Worm (Caenorhabditis elegans) whole organism, L4 larva: ENCODE measurements around the gene unc-104.
"Not testable (repeated sequence)": the region's sequence is repeated elsewhere in the genome, so short reads cannot be mapped to it uniquely, and the experiment has no call there.

ENCODE experiments used
- D1046.2 ChIP-seq: fragments of 200-800 bp; sonication (Bioruptor generic); IDR thresholded peaks from 2 replicates; pipeline ENCODE4 v1.3.6; 2022; ENCODE audit warnings: missing genetic modification characterization, missing compliant biosample characterization
- F10B5.3 ChIP-seq: sonication (generic microtip); optimal IDR thresholded peaks from 2 replicates; lab custom pipeline; 2016; ENCODE audit warnings: mild to moderate bottlenecking, missing genetic modification characterization, missing compliant biosample characterization
- F26F4.8 ChIP-seq: fragments of 200-800 bp; sonication (Bioruptor generic); conservative IDR thresholded peaks from 2 replicates; pipeline ENCODE4 v1.3.6; 2022; ENCODE audit warnings: missing genetic modification characterization, missing compliant biosample characterization
- F44E2.7 ChIP-seq: fragments of 200-800 bp; sonication (Bioruptor generic); IDR thresholded peaks from 2 replicates; pipeline ENCODE4 v2.1.2; 2022; ENCODE audit warnings: missing genetic modification characterization, missing compliant biosample characterization
- T26A8.4 ChIP-seq: fragments of 200-800 bp; sonication (Bioruptor generic); IDR thresholded peaks from 2 replicates; pipeline ENCODE4 v1.3.6; 2022; ENCODE audit warnings: missing genetic modification characterization, missing compliant biosample characterization
- Y105C5A.15 ChIP-seq: fragments of 200-800 bp; sonication (Bioruptor generic); IDR thresholded peaks from 2 replicates; pipeline ENCODE4 v1.3.6; 2022; ENCODE audit warnings: missing genetic modification characterization, missing compliant biosample characterization
- Y75B8A.6 ChIP-seq: fragments of 200-800 bp; sonication (Bioruptor generic); IDR thresholded peaks from 2 replicates; pipeline ENCODE4 v1.3.6; 2022; ENCODE audit warnings: missing genetic modification reagents, missing genetic modification characterization, missing compliant biosample characterization
- aha-1 ChIP-seq: fragments of 150-350 bp; peaks from one replicate; lab custom pipeline; 2014; ENCODE audit warnings: missing biosample characterization, missing genetic modification characterization
- arid-1 ChIP-seq: fragments of 200-800 bp; sonication (Bioruptor generic); conservative IDR thresholded peaks from 2 replicates; pipeline ENCODE4 v1.3.6; 2022; ENCODE audit warnings: missing genetic modification reagents, missing genetic modification characterization, missing compliant biosample characterization
- ceh-20 ChIP-seq: fragments of 200-800 bp; sonication (Bioruptor generic); IDR thresholded peaks from 2 replicates; pipeline ENCODE4 v1.3.6; 2022; ENCODE audit warnings: missing genetic modification reagents, missing genetic modification characterization, missing compliant biosample characterization
- ceh-44 ChIP-seq: fragments of 200-800 bp; sonication (Bioruptor generic); IDR thresholded peaks from 2 replicates; pipeline ENCODE4 v1.3.6; 2022; ENCODE audit warnings: missing genetic modification reagents, missing genetic modification characterization, missing compliant biosample characterization
- ces-1 ChIP-seq: fragments of 150-350 bp; sonication (generic microtip); optimal IDR thresholded peaks from 4 replicates; lab custom pipeline; 2014; ENCODE audit warnings: missing biosample characterization, missing genetic modification reagents, missing genetic modification characterization
- ctbp-1 ChIP-seq: fragments of 200-800 bp; sonication (Bioruptor generic); IDR thresholded peaks from 2 replicates; pipeline ENCODE4 v1.3.6; 2022; ENCODE audit warnings: missing genetic modification reagents, missing genetic modification characterization, missing compliant biosample characterization
- daf-16 ChIP-seq, 3 experiments: sonication (generic microtip); optimal IDR thresholded peaks; 2 replicates each; lab custom pipeline; 2016 to 2017; ENCODE audit warnings: missing genetic modification characterization in 3 of 3, missing genetic modification reagents in 3 of 3, mild to moderate bottlenecking in 2 of 3, missing compliant biosample characterization in 2 of 3, missing biosample characterization in 1 of 3, moderate library complexity in 1 of 3
- dmd-6 ChIP-seq: fragments of 200-800 bp; sonication (Bioruptor generic); IDR thresholded peaks from 2 replicates; pipeline ENCODE4 v1.3.6; 2022; ENCODE audit warnings: missing genetic modification reagents, missing genetic modification characterization, missing compliant biosample characterization
- dmd-8 ChIP-seq: fragments of 200-800 bp; sonication (Bioruptor generic); IDR thresholded peaks from 2 replicates; pipeline ENCODE4 v1.3.6; 2022; ENCODE audit warnings: missing genetic modification characterization, missing compliant biosample characterization
- dmd-9 ChIP-seq: fragments of 200-800 bp; sonication (Bioruptor generic); IDR thresholded peaks from 2 replicates; pipeline ENCODE4 v1.3.6; 2022; ENCODE audit warnings: missing genetic modification reagents, missing genetic modification characterization, missing compliant biosample characterization
- egl-43 ChIP-seq: fragments of 200-800 bp; sonication (Bioruptor generic); IDR thresholded peaks from 2 replicates; pipeline ENCODE4 v1.3.6; 2022; ENCODE audit warnings: missing genetic modification reagents, missing genetic modification characterization, missing compliant biosample characterization
- gei-8 ChIP-seq: fragments of 200-800 bp; sonication (Bioruptor generic); optimal IDR thresholded peaks from 2 replicates; lab custom pipeline; 2018; ENCODE audit warnings: mild to moderate bottlenecking, missing genetic modification characterization, missing compliant biosample characterization
- hif-1 ChIP-seq, 2 experiments: sonication (generic microtip); optimal IDR thresholded peaks; 2 replicates each; lab custom pipeline; 2016 to 2017; ENCODE audit warnings: missing compliant biosample characterization in 2 of 2, missing genetic modification characterization in 2 of 2, missing genetic modification reagents in 2 of 2, missing genotype in 2 of 2, mild to moderate bottlenecking in 1 of 2
- hlh-11 ChIP-seq: fragments of 200-800 bp; sonication (Bioruptor generic); optimal IDR thresholded peaks from 2 replicates; lab custom pipeline; 2018; ENCODE audit warnings: mild to moderate bottlenecking, missing genetic modification characterization, missing compliant biosample characterization
- hmg-1.1 ChIP-seq: fragments of 200-800 bp; sonication (Bioruptor generic); IDR thresholded peaks from 2 replicates; pipeline ENCODE4 v1.3.6; 2022; ENCODE audit warnings: missing genetic modification reagents, missing genetic modification characterization, missing compliant biosample characterization
- lim-7 ChIP-seq: fragments of 200-800 bp; sonication (Bioruptor generic); IDR thresholded peaks from 2 replicates; pipeline ENCODE4 v1.3.6; 2022; ENCODE audit warnings: missing genetic modification characterization, missing compliant biosample characterization
- lin-1 ChIP-seq: fragments of 200-800 bp; sonication (Bioruptor generic); IDR thresholded peaks from 2 replicates; pipeline ENCODE4 v1.3.6; 2022; ENCODE audit warnings: missing genetic modification reagents, missing genetic modification characterization, missing compliant biosample characterization
- lin-29 ChIP-seq: fragments of 200-800 bp; sonication (Bioruptor generic); IDR thresholded peaks from 2 replicates; pipeline ENCODE4 v1.3.6; 2022; ENCODE audit warnings: missing genetic modification reagents, missing genetic modification characterization, missing compliant biosample characterization
- lin-38 ChIP-seq: fragments of 200-800 bp; sonication (Bioruptor generic); IDR thresholded peaks from 2 replicates; pipeline ENCODE4 v1.3.6; 2022; ENCODE audit warnings: missing genetic modification reagents, missing genetic modification characterization, missing compliant biosample characterization
- madf-5 ChIP-seq, 2 experiments: fragments of 200-800 bp; sonication (Bioruptor generic); IDR thresholded peaks; 2 replicates each; pipeline ENCODE4 v1.3.6; 2022; ENCODE audit warnings: missing compliant biosample characterization in 2 of 2, missing genetic modification characterization in 2 of 2
- madf-9 ChIP-seq: fragments of 200-800 bp; sonication (Bioruptor generic); conservative IDR thresholded peaks from 2 replicates; pipeline ENCODE4 v1.3.6; 2022; ENCODE audit warnings: missing genetic modification reagents, missing genetic modification characterization, missing compliant biosample characterization
- mdt-29 ChIP-seq: fragments of 200-800 bp; sonication (Bioruptor generic); IDR thresholded peaks from 2 replicates; pipeline ENCODE4 v1.3.6; 2022; ENCODE audit warnings: missing genetic modification reagents, missing genetic modification characterization, missing compliant biosample characterization
- mes-2 ChIP-seq: sonication (generic microtip); optimal IDR thresholded peaks from 2 replicates; lab custom pipeline; 2016; ENCODE audit warnings: missing genotype, mild to moderate bottlenecking, missing genetic modification characterization, missing compliant biosample characterization; ENCODE audit not compliant: poor library complexity, severe bottlenecking
- mxl-2 ChIP-seq: fragments of 200-800 bp; sonication (Bioruptor generic); conservative IDR thresholded peaks from 2 replicates; pipeline ENCODE4 v1.3.6; 2022; ENCODE audit warnings: missing genetic modification reagents, missing genetic modification characterization, missing compliant biosample characterization
- mxl-3 ChIP-seq: fragments of 200-800 bp; sonication (Bioruptor generic); optimal IDR thresholded peaks from 2 replicates; lab custom pipeline; 2018; ENCODE audit warnings: mild to moderate bottlenecking, missing genetic modification characterization, missing compliant biosample characterization
- nhr-111 ChIP-seq: fragments of 200-800 bp; sonication (Bioruptor generic); optimal IDR thresholded peaks from 2 replicates; lab custom pipeline; 2018; ENCODE audit warnings: mild to moderate bottlenecking, missing genetic modification characterization, missing compliant biosample characterization
- nhr-41 ChIP-seq: fragments of 200-800 bp; sonication (Bioruptor generic); IDR thresholded peaks from 2 replicates; pipeline ENCODE4 v1.3.6; 2022; ENCODE audit warnings: missing genetic modification reagents, missing genetic modification characterization, missing compliant biosample characterization
- nhr-48 ChIP-seq: sonication (generic microtip); optimal IDR thresholded peaks from 2 replicates; lab custom pipeline; 2016; ENCODE audit warnings: mild to moderate bottlenecking, missing genetic modification characterization, missing compliant biosample characterization
- pha-4 ChIP-seq, 2 experiments: fragments of 150-350 bp in 1 of 2; fragments of 200-800 bp in 1 of 2; sonication (Bioruptor generic) in 1 of 2; IDR thresholded peaks in 1 of 2; optimal IDR thresholded peaks in 1 of 2; 2 replicates each; pipeline versions ENCODE4 v1.3.6 to Lab custom; 2014 to 2022; ENCODE audit warnings: missing genetic modification characterization in 2 of 2, missing genetic modification reagents in 2 of 2, missing biosample characterization in 1 of 2, missing compliant biosample characterization in 1 of 2
- php-3 ChIP-seq: fragments of 200-800 bp; sonication (Bioruptor generic); IDR thresholded peaks from 2 replicates; pipeline ENCODE4 v1.3.6; 2022; ENCODE audit warnings: missing genetic modification reagents, missing genetic modification characterization, missing compliant biosample characterization
- rbr-2 ChIP-seq: sonication (generic microtip); optimal IDR thresholded peaks from 2 replicates; lab custom pipeline; 2016; ENCODE audit warnings: missing genotype, missing genetic modification characterization, missing compliant biosample characterization
- saeg-2 ChIP-seq: fragments of 200-800 bp; sonication (Bioruptor generic); IDR thresholded peaks from 2 replicates; pipeline ENCODE4 v1.3.6; 2022; ENCODE audit warnings: missing genetic modification reagents, missing genetic modification characterization, missing compliant biosample characterization
- set-16 ChIP-seq: fragments of 200-800 bp; sonication (Bioruptor generic); IDR thresholded peaks from 2 replicates; pipeline ENCODE4 v1.3.6; 2022; ENCODE audit warnings: missing genetic modification reagents, missing genetic modification characterization, missing compliant biosample characterization
- snpc-1.2 ChIP-seq: fragments of 200-800 bp; sonication (Bioruptor generic); IDR thresholded peaks from 2 replicates; pipeline ENCODE4 v1.3.6; 2022; ENCODE audit warnings: missing genetic modification reagents, missing genetic modification characterization, missing compliant biosample characterization
- spr-1 ChIP-seq: sonication (generic microtip); optimal IDR thresholded peaks from 2 replicates; lab custom pipeline; 2016; ENCODE audit warnings: mild to moderate bottlenecking, missing genetic modification characterization, missing compliant biosample characterization
- spr-3 ChIP-seq: fragments of 200-800 bp; sonication (Bioruptor generic); optimal IDR thresholded peaks from 2 replicates; lab custom pipeline; 2018; ENCODE audit warnings: mild to moderate bottlenecking, missing genetic modification characterization, missing compliant biosample characterization
- tra-1 ChIP-seq: fragments of 200-800 bp; sonication (Bioruptor generic); IDR thresholded peaks from 2 replicates; pipeline ENCODE4 v1.3.6; 2022; ENCODE audit warnings: missing genetic modification reagents, missing genetic modification characterization, missing compliant biosample characterization
- unc-130 ChIP-seq: sonication (generic microtip); optimal IDR thresholded peaks from 2 replicates; lab custom pipeline; 2016; ENCODE audit warnings: missing genetic modification reagents, missing genetic modification characterization, missing compliant biosample characterization
- vab-7 ChIP-seq: fragments of 200-800 bp; sonication (Bioruptor generic); IDR thresholded peaks from 2 replicates; pipeline ENCODE4 v1.3.6; 2022; ENCODE audit warnings: missing genetic modification reagents, missing genetic modification characterization, missing compliant biosample characterization

The unc-104 gene

ce11 chrII:6995583-6995982 lies 796 bp downstream of the unc-104 start:
- TF ChIP-seq F10B5.3 (no peak), ces-1 (GFP tag; lab: Kevin White, UChicago) (peak; percentile 1)

ce11 chrII:7001405-7001804 lies 6.6 kb downstream of the unc-104 start:
- TF ChIP-seq Y105C5A.15 (GFP tag; lab: Robert Waterston, UW) (peak; percentile 91), nhr-48 (peak; percentile 10), lin-29 (GFP tag; lab: Robert Waterston, UW) (0 out of 2 replicates have a peak, but pooled peaks have one; percentile 45), Y75B8A.6 (GFP tag; lab: Robert Waterston, UW) (0 out of 2 replicates have a peak, but pooled peaks have one; percentile 63), nhr-41 (GFP tag; lab: Robert Waterston, UW) (peak; percentile 88; the same call in 1 of the 2 replicates), T26A8.4 (peak; percentile 74), spr-3 (GFP tag; lab: Kevin White, UChicago) (peak; percentile 67), lin-38 (GFP tag; lab: Robert Waterston, UW) (peak; percentile 81), F26F4.8 (GFP tag; lab: Robert Waterston, UW) (peak; percentile 97), hlh-11 (peak; percentile 30), lim-7 (GFP tag; lab: Robert Waterston, UW) (peak; percentile 98), arid-1 (GFP tag; lab: Robert Waterston, UW) (peak; percentile 90), ceh-44 (peak; percentile 95), mxl-3 (GFP tag; lab: Kevin White, UChicago) (peak; percentile 22), ctbp-1 (GFP tag; lab: Robert Waterston, UW) (peak; percentile 88), nhr-111 (GFP tag; lab: Kevin White, UChicago) (peak; percentile 83), F44E2.7 (GFP tag; lab: Robert Waterston, UW) (peak; percentile 96), ceh-20 (peak; percentile 40; the same call in 1 of the 2 replicates), php-3 (GFP tag; lab: Robert Waterston, UW) (peak; percentile 70), dmd-6 (peak; percentile 62), mdt-29 (GFP tag; lab: Robert Waterston, UW) (peak; percentile 61), vab-7 (GFP tag; lab: Robert Waterston, UW) (peak; percentile 94), dmd-8 (peak; percentile 98), saeg-2 (GFP tag; lab: Robert Waterston, UW) (peak; percentile 78; the same call in 1 of the 2 replicates), pha-4 (GFP tag; IDR thresholded peaks at IDR 0.05; lab: Robert Waterston, UW) (peak; percentile 91), mxl-2 (GFP tag; lab: Robert Waterston, UW) (peak; percentile 75; the same call in 1 of the 2 replicates), egl-43 (GFP tag; lab: Robert Waterston, UW) (peak; percentile 97), hmg-1.1 (GFP tag; lab: Robert Waterston, UW) (peak; percentile 72), madf-5 (GFP tag; IDR thresholded peaks at IDR 0.05; lab: Robert Waterston, UW) (peak; percentile 92 to 96; a peak in 3 of 4 replicates), daf-16 (GFP tag; optimal IDR thresholded peaks at IDR 0.05; lab: Kevin White, UChicago) (peak in 1 of 2 experiments; percentile 61), daf-16 (tag; optimal IDR thresholded peaks at IDR 0.05; lab: Kevin White, UChicago) (peak; percentile 24), rbr-2 (tag; lab: Kevin White, UChicago) (peak; percentile 42), set-16 (peak; percentile 53; the same call in 1 of the 2 replicates), spr-1 (tag; lab: Kevin White, UChicago) (peak; percentile 25), mes-2 (tag; lab: Kevin White, UChicago) (peak; percentile 49), dmd-9 (GFP tag; lab: Robert Waterston, UW) (peak; percentile 87), gei-8 (GFP tag; lab: Kevin White, UChicago) (peak; percentile 9), aha-1 (tag; lab: Kevin White, UChicago) (peak; percentile 29), madf-9 (GFP tag; lab: Robert Waterston, UW) (peak; percentile 86), D1046.2 (GFP tag; lab: Robert Waterston, UW) (peak; percentile 85; the same call in 1 of the 2 replicates), tra-1 (GFP tag; lab: Robert Waterston, UW) (peak; percentile 89), hif-1 (tag; optimal IDR thresholded peaks at IDR 0.05; lab: Kevin White, UChicago) (peak in 1 of 2 experiments; percentile 14), unc-130 (GFP tag; lab: Kevin White, UChicago) (peak; percentile 38), snpc-1.2 (GFP tag; lab: Robert Waterston, UW) (peak; percentile 72; the same call in 1 of the 2 replicates), lin-1 (peak; percentile 89)
- TF ChIP-seq pha-4 (tag; optimal IDR thresholded peaks at IDR 0.05; lab: Kevin White, UChicago), result not testable (repeated sequence)
